Fruit fly (Drosophila melanogaster) whole organism, embryonic: Measurements from ENCODE around the gene eya.
A peak's percentile ranks its signal among the peaks of the same experiment; 100 is the strongest.

Experiments
- Adf1 ChIP-seq: fragments of 200-800 bp; sonication (Bioruptor generic); IDR thresholded peaks from 2 replicates; pipeline ENCODE4 v1.3.6; 2022; ENCODE audit warnings: missing biosample characterization, missing genetic modification characterization
- Atf6 ChIP-seq: fragments of 200-800 bp; sonication (Bioruptor generic); IDR thresholded peaks from 2 replicates; pipeline ENCODE4 v1.3.6; 2022; ENCODE audit warnings: missing biosample characterization, missing genetic modification characterization
- BtbVII ChIP-seq: fragments of 200-800 bp; sonication (Bioruptor generic); optimal IDR thresholded peaks from 3 replicates; lab custom pipeline; 2017; ENCODE audit warnings: missing biosample characterization, mild to moderate bottlenecking, missing genetic modification characterization
- CG10543 ChIP-seq: fragments of 200-800 bp; sonication (Bioruptor generic); optimal IDR thresholded peaks from 3 replicates; lab custom pipeline; 2017; ENCODE audit warnings: missing biosample characterization, mild to moderate bottlenecking, missing genetic modification characterization, moderate library complexity
- CG10565 ChIP-seq: fragments of 200-800 bp; sonication (Bioruptor generic); optimal IDR thresholded peaks from 3 replicates; lab custom pipeline; 2016; ENCODE audit warnings: missing biosample characterization, mild to moderate bottlenecking, missing genetic modification characterization
- CG11085 ChIP-seq: fragments of 200-800 bp; sonication (Bioruptor generic); IDR thresholded peaks from 2 replicates; pipeline ENCODE4 v1.3.6; 2022; ENCODE audit warnings: missing biosample characterization, missing genetic modification characterization
- CG11695 ChIP-seq: fragments of 200-800 bp; sonication (Bioruptor generic); IDR thresholded peaks from 3 replicates; pipeline ENCODE4 v1.3.6; 2022; ENCODE audit warnings: missing biosample characterization, missing genetic modification characterization
- CG12104 ChIP-seq: fragments of 200-800 bp; sonication (Bioruptor generic); optimal IDR thresholded peaks from 3 replicates; lab custom pipeline; 2016; ENCODE audit warnings: missing biosample characterization, missing genetic modification characterization
- CG12942 ChIP-seq: fragments of 200-800 bp; sonication (Bioruptor generic); optimal IDR thresholded peaks from 3 replicates; lab custom pipeline; 2016; ENCODE audit warnings: missing biosample characterization, missing genetic modification characterization
- CG13287 ChIP-seq: fragments of 200-800 bp; sonication (Bioruptor generic); IDR thresholded peaks from 2 replicates; pipeline ENCODE4 v1.3.6; 2022; ENCODE audit warnings: missing biosample characterization, missing genetic modification characterization; ENCODE audit not compliant: partially characterized antibody
- CG15073 ChIP-seq: fragments of 200-800 bp; sonication (Bioruptor generic); optimal IDR thresholded peaks from 2 replicates; lab custom pipeline; 2016; ENCODE audit warnings: missing biosample characterization, missing genetic modification characterization
- CG16779 ChIP-seq: fragments of 200-800 bp; sonication (Bioruptor generic); IDR thresholded peaks from 2 replicates; pipeline ENCODE4 v1.3.6; 2022; ENCODE audit warnings: missing biosample characterization, missing genetic modification characterization
- CG17359 ChIP-seq: fragments of 200-800 bp; sonication (Bioruptor generic); optimal IDR thresholded peaks from 3 replicates; lab custom pipeline; 2018; ENCODE audit warnings: missing biosample characterization, mild to moderate bottlenecking, missing genetic modification characterization, moderate library complexity
- CG17802 ChIP-seq: fragments of 200-800 bp; sonication (Bioruptor generic); optimal IDR thresholded peaks from 2 replicates; lab custom pipeline; 2018; ENCODE audit warnings: missing biosample characterization, mild to moderate bottlenecking, missing genetic modification characterization, moderate library complexity
- CG2129 ChIP-seq: fragments of 200-800 bp; sonication (Bioruptor generic); IDR thresholded peaks from 2 replicates; pipeline ENCODE4 v1.3.6; 2022; ENCODE audit warnings: missing biosample characterization, missing genetic modification characterization; ENCODE audit not compliant: partially characterized antibody
- CG2199 ChIP-seq: fragments of 200-800 bp; sonication (Bioruptor generic); IDR thresholded peaks from 3 replicates; pipeline ENCODE4 v1.3.6; 2022; ENCODE audit warnings: missing biosample characterization, missing genetic modification characterization
- CG2875 ChIP-seq: fragments of 200-800 bp; sonication (Bioruptor generic); optimal IDR thresholded peaks from 2 replicates; lab custom pipeline; 2017; ENCODE audit warnings: missing biosample characterization, mild to moderate bottlenecking, missing genetic modification characterization, missing genetic modification reagents
- CG32772 ChIP-seq: fragments of 200-800 bp; sonication (Bioruptor generic); IDR thresholded peaks from 2 replicates; pipeline ENCODE4 v1.3.6; 2022; ENCODE audit warnings: missing biosample characterization, missing genetic modification characterization
- CG42726 ChIP-seq: fragments of 200-800 bp; sonication (Bioruptor generic); IDR thresholded peaks from 2 replicates; pipeline ENCODE4 v1.3.6; 2022; ENCODE audit warnings: missing biosample characterization, missing genetic modification characterization; ENCODE audit not compliant: partially characterized antibody
- CG4424 ChIP-seq: fragments of 200-800 bp; sonication (Bioruptor generic); optimal IDR thresholded peaks from 3 replicates; lab custom pipeline; 2016; ENCODE audit warnings: missing biosample characterization, missing genetic modification characterization
- CG4730 ChIP-seq: fragments of 200-800 bp; sonication (Bioruptor generic); IDR thresholded peaks from 2 replicates; pipeline ENCODE4 v1.3.6; 2022; ENCODE audit warnings: missing biosample characterization, missing genetic modification characterization
- CG6689 ChIP-seq: fragments of 200-800 bp; sonication (Bioruptor generic); IDR thresholded peaks from 2 replicates; pipeline ENCODE4 v1.3.6; 2022; ENCODE audit warnings: missing biosample characterization, missing genetic modification characterization
- CG7372 ChIP-seq: fragments of 200-800 bp; sonication (Bioruptor generic); IDR thresholded peaks from 2 replicates; pipeline ENCODE4 v1.3.6; 2022; ENCODE audit warnings: missing biosample characterization, missing genetic modification characterization
- CG7786 ChIP-seq: fragments of 200-800 bp; sonication (Bioruptor generic); optimal IDR thresholded peaks from 2 replicates; lab custom pipeline; 2016; ENCODE audit warnings: missing biosample characterization, missing genetic modification characterization
- CTCF ChIP-seq: fragments of 200-800 bp; sonication (Bioruptor generic); optimal IDR thresholded peaks from 2 replicates; lab custom pipeline; 2017; ENCODE audit warnings: missing biosample characterization, mild to moderate bottlenecking, missing genetic modification characterization, moderate library complexity
- D19A ChIP-seq: fragments of 200-800 bp; optimal IDR thresholded peaks from 3 replicates; lab custom pipeline; 2019; ENCODE audit warnings: missing biosample characterization, mild to moderate bottlenecking, missing genetic modification characterization, moderate library complexity
- Dip2 ChIP-seq: fragments of 200-800 bp; sonication (Bioruptor generic); IDR thresholded peaks from 2 replicates; pipeline ENCODE4 v1.3.6; 2022; ENCODE audit warnings: missing biosample characterization, missing genetic modification characterization
- Dref ChIP-seq: fragments of 200-800 bp; sonication (Bioruptor generic); IDR thresholded peaks from 2 replicates; pipeline ENCODE4 v1.3.6; 2022; ENCODE audit warnings: missing biosample characterization, missing genetic modification characterization
- Lim3 ChIP-seq: fragments of 200-800 bp; sonication (Bioruptor generic); IDR thresholded peaks from 2 replicates; pipeline ENCODE4 v1.3.6; 2022; ENCODE audit warnings: missing biosample characterization, missing genetic modification characterization
- Meics ChIP-seq: fragments of 200-800 bp; sonication (Bioruptor generic); optimal IDR thresholded peaks from 2 replicates; lab custom pipeline; 2017; ENCODE audit warnings: missing biosample characterization, mild to moderate bottlenecking, missing genetic modification characterization
- Mrtf ChIP-seq: fragments of 200-800 bp; sonication (Bioruptor generic); IDR thresholded peaks from 3 replicates; pipeline ENCODE4 v1.3.6; 2022; ENCODE audit warnings: missing biosample characterization, missing genetic modification characterization
- Sox100B ChIP-seq: fragments of 200-800 bp; sonication (Bioruptor generic); optimal IDR thresholded peaks from 3 replicates; lab custom pipeline; 2018; ENCODE audit warnings: missing biosample characterization, mild to moderate bottlenecking, missing genetic modification characterization
- Taf1 ChIP-seq: fragments of 200-800 bp; sonication (Bioruptor generic); IDR thresholded peaks from 2 replicates; pipeline ENCODE4 v1.3.6; 2022; ENCODE audit warnings: missing biosample characterization, missing genetic modification characterization
- abd-A ChIP-seq: fragments of 200-800 bp; sonication (Bioruptor generic); optimal IDR thresholded peaks from 3 replicates; lab custom pipeline; 2019; ENCODE audit warnings: missing biosample characterization, mild to moderate bottlenecking, missing genetic modification characterization, moderate library complexity
- al ChIP-seq: fragments of 200-800 bp; sonication (Bioruptor generic); IDR thresholded peaks from 2 replicates; pipeline ENCODE4 v1.3.6; 2022; ENCODE audit warnings: missing biosample characterization, missing genetic modification characterization
- ase ChIP-seq: fragments of 200-800 bp; sonication (Bioruptor generic); IDR thresholded peaks from 3 replicates; pipeline ENCODE4 v1.3.6; 2022; ENCODE audit warnings: missing biosample characterization, missing genetic modification characterization
- corto ChIP-seq: fragments of 200-800 bp; sonication (Bioruptor generic); optimal IDR thresholded peaks from 2 replicates; lab custom pipeline; 2016; ENCODE audit warnings: missing biosample characterization, mild to moderate bottlenecking, missing genetic modification characterization, moderate library complexity
- crc ChIP-seq: fragments of 200-800 bp; sonication (Bioruptor generic); optimal IDR thresholded peaks from 2 replicates; lab custom pipeline; 2016; ENCODE audit warnings: missing biosample characterization, missing genetic modification characterization
- grau ChIP-seq: fragments of 200-800 bp; optimal IDR thresholded peaks from 3 replicates; lab custom pipeline; 2019; ENCODE audit warnings: missing biosample characterization, mild to moderate bottlenecking, missing genetic modification characterization, moderate library complexity
- hkb ChIP-seq, 2 experiments: fragments of 200-800 bp in 1 of 2; fragments of >200 bp in 1 of 2; sonication (Bioruptor generic) in 1 of 2; IDR thresholded peaks in 1 of 2; optimal IDR thresholded peaks in 1 of 2; 2 replicates each; pipeline versions ENCODE4 v1.3.6 to Lab custom; 2017 to 2022; ENCODE audit warnings: missing biosample characterization in 1 of 2, missing genetic modification characterization in 1 of 2
- hth ChIP-seq: fragments of >200 bp; optimal IDR thresholded peaks from 2 replicates; lab custom pipeline; 2017; ENCODE audit warnings: inconsistent platforms
- jing ChIP-seq: fragments of 200-800 bp; sonication (Bioruptor generic); optimal IDR thresholded peaks from 2 replicates; lab custom pipeline; 2018; ENCODE audit warnings: missing biosample characterization, mild to moderate bottlenecking, missing genetic modification characterization
- luna ChIP-seq: fragments of 200-800 bp; sonication (Bioruptor generic); optimal IDR thresholded peaks from 2 replicates; lab custom pipeline; 2016; ENCODE audit warnings: missing biosample characterization, missing genetic modification characterization
- pho ChIP-seq: fragments of 200-800 bp; sonication (Bioruptor generic); optimal IDR thresholded peaks from 2 replicates; lab custom pipeline; 2016; ENCODE audit warnings: missing biosample characterization, missing genetic modification characterization
- prd ChIP-seq, 3 experiments: fragments of >200 bp in 2 of 3; fragments of 200-800 bp in 1 of 3; sonication (Bioruptor generic) in 1 of 3; optimal IDR thresholded peaks in 2 of 3; IDR thresholded peaks in 1 of 3; 2 replicates in 2 of 3; 3 replicates in 1 of 3; pipeline versions ENCODE4 v1.3.6 to Lab custom; 2017 to 2022; ENCODE audit warnings: missing biosample characterization in 1 of 3, missing genetic modification characterization in 1 of 3
- pros ChIP-seq: fragments of 200-800 bp; sonication (Bioruptor generic); optimal IDR thresholded peaks from 3 replicates; lab custom pipeline; 2019; ENCODE audit warnings: missing biosample characterization, mild to moderate bottlenecking, missing genetic modification characterization, moderate library complexity
- psq ChIP-seq: fragments of 200-800 bp; sonication (Bioruptor generic); optimal IDR thresholded peaks from 2 replicates; lab custom pipeline; 2017; ENCODE audit warnings: missing biosample characterization, missing genetic modification characterization
- seq ChIP-seq: fragments of 200-800 bp; sonication (Bioruptor generic); IDR thresholded peaks from 2 replicates; pipeline ENCODE4 v1.3.6; 2022; ENCODE audit warnings: missing biosample characterization, missing genetic modification characterization
- so ChIP-seq: fragments of 200-800 bp; sonication (Bioruptor generic); IDR thresholded peaks from 3 replicates; pipeline ENCODE4 v1.3.6; 2022; ENCODE audit warnings: missing biosample characterization, missing genetic modification characterization
- sr ChIP-seq: fragments of 200-800 bp; sonication (Bioruptor generic); IDR thresholded peaks from 3 replicates; pipeline ENCODE4 v1.3.6; 2022; ENCODE audit warnings: missing biosample characterization, missing genetic modification characterization
- trem ChIP-seq: fragments of 200-800 bp; optimal IDR thresholded peaks from 3 replicates; lab custom pipeline; 2019; ENCODE audit warnings: missing biosample characterization, mild to moderate bottlenecking, missing genetic modification characterization, moderate library complexity
- usp ChIP-seq: fragments of >200 bp; optimal IDR thresholded peaks from 2 replicates; lab custom pipeline; 2017; ENCODE audit warnings: missing biosample characterization, missing genetic modification characterization

Gene eya

dm6 chr2L:6481310-6481738, 65.5 kb downstream of the eya start (continued):
- no peak for TF ChIP-seq CG15073 (GFP tag; lab: Kevin White, UChicago)
- TF ChIP-seq psq (GFP tag; lab: Kevin White, UChicago): no peak
- TF ChIP-seq grau: no peak
- TF ChIP-seq CG7786 (GFP tag; lab: Kevin White, UChicago): no peak
- no peak for TF ChIP-seq Sox100B (GFP tag; lab: Kevin White, UChicago)
- TF ChIP-seq CG11085 (GFP tag; lab: Robert Waterston, UW): no peak
- no peak for TF ChIP-seq CG4730 (GFP tag; lab: Robert Waterston, UW)
- TF ChIP-seq CTCF: no peak
- TF ChIP-seq CG2875: no peak
- 0 out of 2 replicates have a peak, but pooled peaks have one; percentile 11 for TF ChIP-seq seq (GFP tag; lab: Robert Waterston, UW)
- TF ChIP-seq CG16779 (GFP tag; lab: Robert Waterston, UW): no peak
- 0 out of 2 replicates have a peak, but pooled peaks have one; percentile 55 for TF ChIP-seq CG42726 (GFP tag; lab: Robert Waterston, UW)
- TF ChIP-seq CG6689 (GFP tag; lab: Robert Waterston, UW): no peak
- TF ChIP-seq hth (lab: Kevin White, UChicago): no peak
- no peak for TF ChIP-seq Taf1 (GFP tag; lab: Robert Waterston, UW)
- TF ChIP-seq CG10543 (GFP tag; lab: Kevin White, UChicago): peak; percentile 71
- no peak for TF ChIP-seq crc (GFP tag; lab: Kevin White, UChicago)
- TF ChIP-seq Dip2: no peak
- 0 out of 3 replicates have a peak, but pooled peaks have one; percentile 30 for TF ChIP-seq CG2199 (GFP tag; lab: Robert Waterston, UW)
- no peak for TF ChIP-seq D19A (tag; lab: Kevin White, UChicago)
- peak; percentile 28 for TF ChIP-seq CG13287 (GFP tag; lab: Robert Waterston, UW)
- peak; percentile 38; the same call in 1 of the 2 replicates for TF ChIP-seq Dref (GFP tag; lab: Robert Waterston, UW)
- TF ChIP-seq pros (GFP tag; lab: Kevin White, UChicago): peak; percentile 61
- no peak for TF ChIP-seq trem (tag; lab: Kevin White, UChicago)
- no peak for TF ChIP-seq prd (optimal IDR thresholded peaks at IDR 0.05; lab: Kevin White, UChicago)
- TF ChIP-seq prd (GFP tag; IDR thresholded peaks at IDR 0.05; lab: Robert Waterston, UW): no peak
- peak; percentile 62 for TF ChIP-seq CG11695 (GFP tag; lab: Robert Waterston, UW)
- peak; percentile 90 for TF ChIP-seq abd-A (tag; lab: Kevin White, UChicago)
- no peak for TF ChIP-seq CG4424 (GFP tag; lab: Kevin White, UChicago)
- peak; percentile 2 for TF ChIP-seq Meics (GFP tag; lab: Kevin White, UChicago)
- no peak for TF ChIP-seq luna (GFP tag; lab: Kevin White, UChicago)
- peak; percentile 5 for TF ChIP-seq hkb (optimal IDR thresholded peaks at IDR 0.05; lab: Kevin White, UChicago)
- TF ChIP-seq hkb (GFP tag; IDR thresholded peaks at IDR 0.05; lab: Robert Waterston, UW): no peak
- TF ChIP-seq Mrtf (GFP tag; lab: Robert Waterston, UW): no peak
- no peak for TF ChIP-seq CG17359 (tag; lab: Kevin White, UChicago)
- TF ChIP-seq BtbVII (GFP tag; lab: Kevin White, UChicago): no peak
- TF ChIP-seq CG12942 (GFP tag; lab: Kevin White, UChicago): no peak
- TF ChIP-seq so (GFP tag; lab: Robert Waterston, UW): no peak
- TF ChIP-seq CG7372 (GFP tag; lab: Robert Waterston, UW): no peak
- peak; percentile 53; the same call in 1 of the 2 replicates for TF ChIP-seq Atf6 (GFP tag; lab: Robert Waterston, UW)
- TF ChIP-seq pho: no peak
- no peak for TF ChIP-seq CG2129 (GFP tag; lab: Robert Waterston, UW)
- no peak for TF ChIP-seq jing (GFP tag; lab: Kevin White, UChicago)
- TF ChIP-seq al (GFP tag; lab: Robert Waterston, UW): no peak
- no peak for TF ChIP-seq corto (GFP tag; lab: Kevin White, UChicago)
- no peak for TF ChIP-seq usp (GFP tag; lab: Kevin White, UChicago)
- no peak for TF ChIP-seq Lim3 (GFP tag; lab: Robert Waterston, UW)
- no peak for TF ChIP-seq ase (GFP tag; lab: Robert Waterston, UW)
- no peak for TF ChIP-seq sr
- TF ChIP-seq Adf1 (GFP tag; lab: Robert Waterston, UW): no peak
- no peak for TF ChIP-seq CG10565 (GFP tag; lab: Kevin White, UChicago)
- no peak for TF ChIP-seq CG12104 (GFP tag; lab: Kevin White, UChicago)
- TF ChIP-seq CG17802 (tag; lab: Kevin White, UChicago): no peak
- TF ChIP-seq CG32772 (GFP tag; lab: Robert Waterston, UW): peak; percentile 75
